Fruit fly (Drosophila melanogaster) whole organism, embryonic: ENCODE data around the gene BBIP1.

Experiments
- BEAF-32 ChIP-seq: fragments of 200-800 bp; sonication (Bioruptor generic); optimal IDR thresholded peaks from 3 replicates; lab custom pipeline; 2017; ENCODE audit warnings: missing biosample characterization, missing genetic modification characterization, mild to moderate bottlenecking, moderate library complexity, missing genetic modification reagents
- BtbVII ChIP-seq: fragments of 200-800 bp; sonication (Bioruptor generic); optimal IDR thresholded peaks from 3 replicates; lab custom pipeline; 2017; ENCODE audit warnings: missing biosample characterization, mild to moderate bottlenecking, missing genetic modification characterization
- CG10274 ChIP-seq: fragments of 200-800 bp; sonication (Bioruptor generic); optimal IDR thresholded peaks from 3 replicates; lab custom pipeline; 2017; ENCODE audit warnings: missing biosample characterization, mild to moderate bottlenecking, missing genetic modification characterization
- CG10321 ChIP-seq: fragments of 200-800 bp; sonication (Bioruptor generic); IDR thresholded peaks from 2 replicates; pipeline ENCODE4 v1.3.6; 2022; ENCODE audit warnings: missing biosample characterization, missing genetic modification characterization
- CG11398 ChIP-seq: fragments of 200-800 bp; sonication (Bioruptor generic); optimal IDR thresholded peaks from 2 replicates; lab custom pipeline; 2016; ENCODE audit warnings: missing biosample characterization, missing genetic modification characterization
- CG1233 ChIP-seq: fragments of 200-800 bp; sonication (Bioruptor generic); optimal IDR thresholded peaks from 4 replicates; lab custom pipeline; 2018; ENCODE audit warnings: missing biosample characterization, mild to moderate bottlenecking, missing genetic modification characterization
- CG13296 ChIP-seq: fragments of 200-800 bp; sonication (Bioruptor generic); optimal IDR thresholded peaks from 3 replicates; lab custom pipeline; 2018; ENCODE audit warnings: missing biosample characterization, mild to moderate bottlenecking, missing genetic modification characterization
- CG13894 ChIP-seq: fragments of 200-800 bp; sonication (Bioruptor generic); optimal IDR thresholded peaks from 3 replicates; lab custom pipeline; 2018; ENCODE audit warnings: missing biosample characterization, mild to moderate bottlenecking, missing genetic modification characterization, moderate library complexity
- CG1603 ChIP-seq: fragments of 200-800 bp; sonication (Bioruptor generic); optimal IDR thresholded peaks from 2 replicates; lab custom pipeline; 2019; ENCODE audit warnings: missing biosample characterization, mild to moderate bottlenecking, missing genetic modification characterization, moderate library complexity
- CG17829 ChIP-seq: fragments of 200-800 bp; optimal IDR thresholded peaks from 2 replicates; lab custom pipeline; 2019; ENCODE audit warnings: missing biosample characterization, mild to moderate bottlenecking, missing genetic modification characterization, moderate library complexity
- CG1832 ChIP-seq: fragments of 200-800 bp; sonication (Bioruptor generic); optimal IDR thresholded peaks from 2 replicates; lab custom pipeline; 2017; ENCODE audit warnings: missing biosample characterization, mild to moderate bottlenecking, missing genetic modification characterization, inconsistent platforms
- CG30403 ChIP-seq: fragments of 200-800 bp; sonication (Bioruptor generic); optimal IDR thresholded peaks from 3 replicates; lab custom pipeline; 2016; ENCODE audit warnings: missing biosample characterization, missing genetic modification characterization
- CG30431 ChIP-seq: fragments of 200-800 bp; sonication (Bioruptor generic); optimal IDR thresholded peaks from 2 replicates; lab custom pipeline; 2017; ENCODE audit warnings: missing biosample characterization, missing genetic modification characterization
- CG31388 ChIP-seq: fragments of 200-800 bp; sonication (Bioruptor generic); optimal IDR thresholded peaks from 2 replicates; lab custom pipeline; 2016; ENCODE audit warnings: missing biosample characterization, missing genetic modification characterization
- CG6272 ChIP-seq: fragments of 200-800 bp; sonication (Bioruptor generic); IDR thresholded peaks from 2 replicates; pipeline ENCODE4 v1.3.6; 2022; ENCODE audit warnings: missing biosample characterization, missing genetic modification characterization
- CG7357 ChIP-seq: fragments of 200-800 bp; sonication (Bioruptor generic); IDR thresholded peaks from 3 replicates; pipeline ENCODE4 v1.3.6; 2022; ENCODE audit warnings: missing biosample characterization, missing genetic modification characterization
- CG7556 ChIP-seq: fragments of 200-800 bp; sonication (Bioruptor generic); optimal IDR thresholded peaks from 2 replicates; lab custom pipeline; 2017; ENCODE audit warnings: missing biosample characterization, mild to moderate bottlenecking, missing genetic modification characterization
- CG8290 ChIP-seq, 3 experiments: fragments of 200-800 bp; sonication (Bioruptor generic); optimal IDR thresholded peaks; 2 replicates each; lab custom pipeline; 2016 to 2019; ENCODE audit warnings: missing biosample characterization in 3 of 3, missing genetic modification characterization in 3 of 3, mild to moderate bottlenecking in 2 of 3, moderate library complexity in 1 of 3
- CG8944 ChIP-seq: fragments of 200-800 bp; sonication (Bioruptor generic); optimal IDR thresholded peaks from 3 replicates; lab custom pipeline; 2016; ENCODE audit warnings: missing biosample characterization, missing genetic modification characterization
- CG9609 ChIP-seq: fragments of 200-800 bp; sonication (Bioruptor generic); optimal IDR thresholded peaks from 3 replicates; lab custom pipeline; 2016; ENCODE audit warnings: missing biosample characterization, missing genetic modification characterization
- CG9876 ChIP-seq: fragments of 200-800 bp; sonication (Bioruptor generic); optimal IDR thresholded peaks from 2 replicates; lab custom pipeline; 2016; ENCODE audit warnings: missing biosample characterization, missing genetic modification characterization
- CHES-1-like ChIP-seq: fragments of 200-800 bp; sonication (Bioruptor generic); optimal IDR thresholded peaks from 2 replicates; lab custom pipeline; 2016; ENCODE audit warnings: missing biosample characterization, missing genetic modification characterization
- Dek ChIP-seq: fragments of 200-800 bp; sonication (Bioruptor generic); optimal IDR thresholded peaks from 3 replicates; lab custom pipeline; 2019; ENCODE audit warnings: missing biosample characterization, mild to moderate bottlenecking, missing genetic modification characterization, moderate library complexity
- HLH3B ChIP-seq: fragments of 200-800 bp; sonication (Bioruptor generic); IDR thresholded peaks from 2 replicates; pipeline ENCODE4 v1.3.6; 2022; ENCODE audit warnings: missing biosample characterization, missing genetic modification characterization
- Hr51 ChIP-seq, 2 experiments: fragments of 200-800 bp; sonication (Bioruptor generic); optimal IDR thresholded peaks; 2 replicates in 1 of 2; 3 replicates in 1 of 2; lab custom pipeline; 2016 to 2018; ENCODE audit warnings: missing biosample characterization in 2 of 2, missing genetic modification characterization in 2 of 2, mild to moderate bottlenecking in 1 of 2, moderate library complexity in 1 of 2
- Mad ChIP-seq: fragments of 200-800 bp; sonication (Bioruptor generic); optimal IDR thresholded peaks from 2 replicates; lab custom pipeline; 2016; ENCODE audit warnings: missing biosample characterization, missing genetic modification characterization
- Nf-YB ChIP-seq: fragments of 200-800 bp; sonication (Bioruptor generic); optimal IDR thresholded peaks from 3 replicates; lab custom pipeline; 2019; ENCODE audit warnings: missing biosample characterization, mild to moderate bottlenecking, missing genetic modification characterization, moderate library complexity
- Ravus ChIP-seq: fragments of 200-800 bp; sonication (Bioruptor generic); IDR thresholded peaks from 2 replicates; pipeline ENCODE4 v1.3.6; 2022; ENCODE audit warnings: missing biosample characterization, missing genetic modification characterization
- Rfx ChIP-seq: fragments of 200-800 bp; sonication (Bioruptor generic); IDR thresholded peaks from 2 replicates; pipeline ENCODE4 v1.3.6; 2022; ENCODE audit warnings: missing biosample characterization, missing genetic modification characterization
- Xrp1 ChIP-seq: fragments of 200-800 bp; sonication (Bioruptor generic); IDR thresholded peaks from 2 replicates; pipeline ENCODE4 v1.3.6; 2022; ENCODE audit warnings: missing biosample characterization, missing genetic modification characterization
- bbx ChIP-seq: fragments of 200-800 bp; sonication (Bioruptor generic); IDR thresholded peaks from 2 replicates; pipeline ENCODE4 v1.3.6; 2022; ENCODE audit warnings: missing biosample characterization, missing genetic modification characterization; ENCODE audit not compliant: partially characterized antibody
- btn ChIP-seq: fragments of 200-800 bp; sonication (Bioruptor generic); optimal IDR thresholded peaks from 2 replicates; lab custom pipeline; 2016; ENCODE audit warnings: missing biosample characterization, missing genetic modification characterization
- cwo ChIP-seq: fragments of 200-800 bp; sonication (Bioruptor generic); optimal IDR thresholded peaks from 3 replicates; lab custom pipeline; 2017; ENCODE audit warnings: missing biosample characterization, missing genetic modification characterization, mild to moderate bottlenecking, moderate library complexity, missing genetic modification reagents
- disco-r ChIP-seq: fragments of 200-800 bp; sonication (Bioruptor generic); optimal IDR thresholded peaks from 2 replicates; lab custom pipeline; 2016; ENCODE audit warnings: missing biosample characterization, missing genetic modification characterization
- dmrt11E ChIP-seq: fragments of 200-800 bp; sonication (Bioruptor generic); optimal IDR thresholded peaks from 3 replicates; lab custom pipeline; 2018; ENCODE audit warnings: missing biosample characterization, mild to moderate bottlenecking, missing genetic modification characterization, moderate library complexity
- dpn ChIP-seq, 2 experiments: fragments of 200-800 bp; sonication (Bioruptor generic); optimal IDR thresholded peaks; 3 replicates each; lab custom pipeline; 2016; ENCODE audit warnings: missing biosample characterization in 2 of 2, missing genetic modification characterization in 2 of 2
- gfzf ChIP-seq: fragments of 200-800 bp; sonication (Bioruptor generic); optimal IDR thresholded peaks from 2 replicates; lab custom pipeline; 2016; ENCODE audit warnings: missing biosample characterization, mild to moderate bottlenecking, missing genetic modification characterization, moderate library complexity
- grau ChIP-seq: fragments of 200-800 bp; optimal IDR thresholded peaks from 3 replicates; lab custom pipeline; 2019; ENCODE audit warnings: missing biosample characterization, mild to moderate bottlenecking, missing genetic modification characterization, moderate library complexity
- gro ChIP-seq: fragments of 200-800 bp; sonication (Bioruptor generic); optimal IDR thresholded peaks from 2 replicates; lab custom pipeline; 2016; ENCODE audit warnings: missing biosample characterization, missing genetic modification characterization
- hb ChIP-seq: fragments of 200-800 bp; sonication (Bioruptor generic); IDR thresholded peaks from 3 replicates; pipeline ENCODE4 v1.3.6; 2022; ENCODE audit warnings: missing biosample characterization, missing genetic modification characterization; ENCODE audit not compliant: partially characterized antibody
- pfk ChIP-seq: fragments of 200-800 bp; sonication (Bioruptor generic); optimal IDR thresholded peaks from 2 replicates; lab custom pipeline; 2018; ENCODE audit warnings: missing biosample characterization, mild to moderate bottlenecking, missing genetic modification characterization, moderate library complexity
- phol ChIP-seq: fragments of 200-800 bp; sonication (Bioruptor generic); optimal IDR thresholded peaks from 3 replicates; lab custom pipeline; 2018; ENCODE audit warnings: missing biosample characterization, mild to moderate bottlenecking, missing genetic modification characterization, moderate library complexity
- pita ChIP-seq: fragments of 200-800 bp; sonication (Bioruptor generic); optimal IDR thresholded peaks from 2 replicates; lab custom pipeline; 2017; ENCODE audit warnings: missing biosample characterization, mild to moderate bottlenecking, missing genetic modification characterization
- pnt ChIP-seq: fragments of 200-800 bp; sonication (Bioruptor generic); optimal IDR thresholded peaks from 3 replicates; lab custom pipeline; 2016; ENCODE audit warnings: missing biosample characterization, missing genetic modification characterization
- psq ChIP-seq: fragments of 200-800 bp; sonication (Bioruptor generic); optimal IDR thresholded peaks from 2 replicates; lab custom pipeline; 2017; ENCODE audit warnings: missing biosample characterization, missing genetic modification characterization
- ranshi ChIP-seq: fragments of 200-800 bp; sonication (Bioruptor generic); IDR thresholded peaks from 2 replicates; pipeline ENCODE4 v1.3.6; 2022; ENCODE audit warnings: missing biosample characterization, missing genetic modification characterization
- repo ChIP-seq: fragments of 200-800 bp; sonication (Bioruptor generic); optimal IDR thresholded peaks from 2 replicates; lab custom pipeline; 2016; ENCODE audit warnings: missing biosample characterization, missing genetic modification characterization
- sr ChIP-seq: fragments of 200-800 bp; sonication (Bioruptor generic); IDR thresholded peaks from 3 replicates; pipeline ENCODE4 v1.3.6; 2022; ENCODE audit warnings: missing biosample characterization, missing genetic modification characterization
- stwl ChIP-seq: fragments of 200-800 bp; sonication (Bioruptor generic); optimal IDR thresholded peaks from 3 replicates; lab custom pipeline; 2018; ENCODE audit warnings: missing biosample characterization, mild to moderate bottlenecking, missing genetic modification characterization, moderate library complexity
- tio ChIP-seq: fragments of 200-800 bp; sonication (Bioruptor generic); optimal IDR thresholded peaks from 2 replicates; lab custom pipeline; 2017; ENCODE audit warnings: missing biosample characterization, missing genetic modification characterization, inconsistent platforms
- zen ChIP-seq: fragments of 200-800 bp; sonication (Bioruptor generic); optimal IDR thresholded peaks from 3 replicates; lab custom pipeline; 2018; ENCODE audit warnings: missing biosample characterization, mild to moderate bottlenecking, missing genetic modification characterization, moderate library complexity

Gene BBIP1

dm6 chr3R:9419300-9419652, 15.1 kb downstream of the BBIP1 start (continued):
- TF ChIP-seq HLH3B (GFP tag; lab: Robert Waterston, UW) = no peak
- TF ChIP-seq CG31388 (GFP tag; lab: Kevin White, UChicago) = no peak
- peak; percentile 83 for TF ChIP-seq psq (GFP tag; lab: Kevin White, UChicago)
- no peak for TF ChIP-seq pnt
- peak; percentile 70 for TF ChIP-seq cwo (GFP tag; lab: Kevin White, UChicago)
- TF ChIP-seq ranshi (GFP tag; lab: Robert Waterston, UW) = no peak
- TF ChIP-seq CG6272 (GFP tag; lab: Robert Waterston, UW) = no peak
- TF ChIP-seq Mad (GFP tag; lab: Kevin White, UChicago) = no peak
- TF ChIP-seq BEAF-32 (GFP tag; lab: Kevin White, UChicago) = no peak
- TF ChIP-seq repo = no peak
- TF ChIP-seq gro (GFP tag; lab: Kevin White, UChicago) = peak; percentile 43
- TF ChIP-seq CG30431 = no peak
- TF ChIP-seq stwl (tag; lab: Kevin White, UChicago) = no peak
- peak; percentile 4 for TF ChIP-seq CG13894 (tag; lab: Kevin White, UChicago)
- no peak for TF ChIP-seq CG11398 (GFP tag; lab: Kevin White, UChicago)
- TF ChIP-seq dmrt11E (tag; lab: Kevin White, UChicago) = no peak
- TF ChIP-seq CG1603 = no peak
- TF ChIP-seq Dek (tag; lab: Kevin White, UChicago) = no peak
- TF ChIP-seq CG10274 (GFP tag; lab: Kevin White, UChicago) = no peak
- TF ChIP-seq Ravus (GFP tag; lab: Robert Waterston, UW) = no peak
- no peak for TF ChIP-seq CG7556 (GFP tag; lab: Kevin White, UChicago)
- TF ChIP-seq CG1832 (GFP tag; lab: Kevin White, UChicago) = no peak
- TF ChIP-seq BtbVII (GFP tag; lab: Kevin White, UChicago) = peak; percentile 39
- TF ChIP-seq grau (tag; lab: Kevin White, UChicago) = peak; percentile 10
- peak; percentile 2 for TF ChIP-seq pfk (GFP tag; lab: Kevin White, UChicago)
- TF ChIP-seq Xrp1 (GFP tag; lab: Robert Waterston, UW) = no peak
- TF ChIP-seq Nf-YB (GFP tag; lab: Kevin White, UChicago) = no peak
- no peak for TF ChIP-seq bbx (GFP tag; lab: Robert Waterston, UW)
- TF ChIP-seq CG8290 (GFP tag; optimal IDR thresholded peaks at IDR 0.05; lab: Kevin White, UChicago) = no peak
- TF ChIP-seq CG8290 (tag; optimal IDR thresholded peaks at IDR 0.05; lab: Kevin White, UChicago) = peak in 1 of 2 experiments; percentile 3
- no peak for TF ChIP-seq CG1233
- no peak for TF ChIP-seq CG17829 (tag; lab: Kevin White, UChicago)
- TF ChIP-seq tio (GFP tag; lab: Kevin White, UChicago) = no peak
- TF ChIP-seq CHES-1-like (GFP tag; lab: Kevin White, UChicago) = peak; percentile 10
- no peak for TF ChIP-seq dpn (GFP tag; optimal IDR thresholded peaks at IDR 0.05; lab: Kevin White, UChicago)
- no peak for TF ChIP-seq CG13296 (GFP tag; lab: Kevin White, UChicago)
- TF ChIP-seq CG30403 (GFP tag; lab: Kevin White, UChicago) = no peak
- no peak for TF ChIP-seq hb (GFP tag; lab: Robert Waterston, UW)
- TF ChIP-seq CG9876 (GFP tag; lab: Kevin White, UChicago) = no peak
- TF ChIP-seq pita (GFP tag; lab: Kevin White, UChicago) = no peak
- TF ChIP-seq Rfx (GFP tag; lab: Robert Waterston, UW) = no peak
- TF ChIP-seq Hr51 (GFP tag; optimal IDR thresholded peaks at IDR 0.05; lab: Kevin White, UChicago) = no peak
- TF ChIP-seq CG10321 (GFP tag; lab: Robert Waterston, UW) = no peak
- TF ChIP-seq zen = no peak
- no peak for TF ChIP-seq phol (tag; lab: Kevin White, UChicago)
- no peak for TF ChIP-seq disco-r (GFP tag; lab: Kevin White, UChicago)
- TF ChIP-seq sr (GFP tag; lab: Robert Waterston, UW) = no peak
- TF ChIP-seq CG7357 (GFP tag; lab: Robert Waterston, UW) = no peak
- no peak for TF ChIP-seq CG8944
- TF ChIP-seq CG9609 = no peak
- no peak for TF ChIP-seq gfzf (GFP tag; lab: Kevin White, UChicago)
- TF ChIP-seq btn (GFP tag; lab: Kevin White, UChicago) = no peak
